Fruit fly (Drosophila melanogaster) whole organism, embryonic: ENCODE data around the gene Nep5.

ENCODE experiments used
- Ada2b ChIP-seq: fragments of 200-800 bp; sonication (Bioruptor generic); IDR thresholded peaks from 2 replicates; pipeline ENCODE4 v1.3.6; 2022; ENCODE audit warnings: missing biosample characterization, missing genetic modification characterization
- CG10147 ChIP-seq: fragments of 200-800 bp; sonication (Bioruptor generic); optimal IDR thresholded peaks from 2 replicates; lab custom pipeline; 2019; ENCODE audit warnings: missing biosample characterization, mild to moderate bottlenecking, missing genetic modification characterization, moderate library complexity
- CG10209 ChIP-seq: fragments of 200-800 bp; sonication (Bioruptor generic); optimal IDR thresholded peaks from 3 replicates; lab custom pipeline; 2017; ENCODE audit warnings: missing biosample characterization, mild to moderate bottlenecking, missing genetic modification characterization, missing genetic modification reagents
- CG10979 ChIP-seq: fragments of 200-800 bp; sonication (Bioruptor generic); optimal IDR thresholded peaks from 2 replicates; lab custom pipeline; 2018; ENCODE audit warnings: missing biosample characterization, mild to moderate bottlenecking, missing genetic modification characterization, moderate library complexity
- CG11695 ChIP-seq: fragments of 200-800 bp; sonication (Bioruptor generic); IDR thresholded peaks from 3 replicates; pipeline ENCODE4 v1.3.6; 2022; ENCODE audit warnings: missing biosample characterization, missing genetic modification characterization
- CG11723 ChIP-seq: fragments of 200-800 bp; sonication (Bioruptor generic); optimal IDR thresholded peaks from 2 replicates; lab custom pipeline; 2017; ENCODE audit warnings: missing biosample characterization, mild to moderate bottlenecking, missing genetic modification characterization
- CG1233 ChIP-seq: fragments of 200-800 bp; sonication (Bioruptor generic); optimal IDR thresholded peaks from 4 replicates; lab custom pipeline; 2018; ENCODE audit warnings: missing biosample characterization, mild to moderate bottlenecking, missing genetic modification characterization
- CG13775 ChIP-seq: fragments of 200-800 bp; sonication (Bioruptor generic); optimal IDR thresholded peaks from 3 replicates; lab custom pipeline; 2017; ENCODE audit warnings: missing biosample characterization, mild to moderate bottlenecking, missing genetic modification characterization
- CG15011 ChIP-seq: fragments of 200-800 bp; sonication (Bioruptor generic); optimal IDR thresholded peaks from 3 replicates; lab custom pipeline; 2018; ENCODE audit warnings: missing biosample characterization, mild to moderate bottlenecking, missing genetic modification characterization
- CG15269 ChIP-seq: fragments of 200-800 bp; sonication (Bioruptor generic); optimal IDR thresholded peaks from 2 replicates; lab custom pipeline; 2018; ENCODE audit warnings: missing biosample characterization, mild to moderate bottlenecking, missing genetic modification characterization, moderate library complexity
- CG15696 ChIP-seq: fragments of 200-800 bp; sonication (Bioruptor generic); optimal IDR thresholded peaks from 2 replicates; lab custom pipeline; 2019; ENCODE audit warnings: missing biosample characterization, mild to moderate bottlenecking, missing genetic modification characterization, moderate library complexity
- CG17186 ChIP-seq: fragments of 200-800 bp; sonication (Bioruptor generic); optimal IDR thresholded peaks from 3 replicates; lab custom pipeline; 2017; ENCODE audit warnings: missing biosample characterization, missing genetic modification reagents, missing genetic modification characterization
- CG17361 ChIP-seq: fragments of 200-800 bp; sonication (Bioruptor generic); IDR thresholded peaks from 3 replicates; pipeline ENCODE4 v1.3.6; 2022; ENCODE audit warnings: missing biosample characterization, missing genetic modification characterization
- CG2202 ChIP-seq: fragments of 200-800 bp; sonication (Bioruptor generic); optimal IDR thresholded peaks from 2 replicates; lab custom pipeline; 2018; ENCODE audit warnings: missing biosample characterization, mild to moderate bottlenecking, missing genetic modification characterization
- CG32772 ChIP-seq: fragments of 200-800 bp; sonication (Bioruptor generic); IDR thresholded peaks from 2 replicates; pipeline ENCODE4 v1.3.6; 2022; ENCODE audit warnings: missing biosample characterization, missing genetic modification characterization
- CG4820 ChIP-seq: fragments of 200-800 bp; sonication (Bioruptor generic); optimal IDR thresholded peaks from 3 replicates; lab custom pipeline; 2016; ENCODE audit warnings: missing biosample characterization, missing genetic modification characterization
- CG6854 ChIP-seq: fragments of 200-800 bp; sonication (Bioruptor generic); optimal IDR thresholded peaks from 3 replicates; lab custom pipeline; 2017; ENCODE audit warnings: missing biosample characterization, mild to moderate bottlenecking, missing genetic modification characterization
- Dad ChIP-seq: fragments of 200-800 bp; sonication (Bioruptor generic); optimal IDR thresholded peaks from 3 replicates; lab custom pipeline; 2016; ENCODE audit warnings: missing biosample characterization, missing genetic modification characterization
- NK7.1 ChIP-seq: fragments of 200-800 bp; sonication (Bioruptor generic); optimal IDR thresholded peaks from 3 replicates; lab custom pipeline; 2016; ENCODE audit warnings: missing biosample characterization, missing genetic modification characterization
- Neu2 ChIP-seq: fragments of 200-800 bp; sonication (Bioruptor generic); optimal IDR thresholded peaks from 3 replicates; lab custom pipeline; 2016; ENCODE audit warnings: missing biosample characterization, missing genetic modification characterization, borderline replicate concordance
- Nf-YC ChIP-seq: fragments of 200-800 bp; optimal IDR thresholded peaks from 3 replicates; lab custom pipeline; 2019; ENCODE audit warnings: missing biosample characterization, mild to moderate bottlenecking, missing genetic modification characterization, moderate library complexity
- Oaz ChIP-seq: fragments of 200-800 bp; sonication (Bioruptor generic); IDR thresholded peaks from 2 replicates; pipeline ENCODE4 v1.3.6; 2022; ENCODE audit warnings: missing biosample characterization, missing genetic modification characterization
- Six4 ChIP-seq: fragments of 200-800 bp; sonication (Bioruptor generic); optimal IDR thresholded peaks from 2 replicates; lab custom pipeline; 2016; ENCODE audit warnings: missing biosample characterization, missing genetic modification characterization
- Sox100B ChIP-seq: fragments of 200-800 bp; sonication (Bioruptor generic); optimal IDR thresholded peaks from 3 replicates; lab custom pipeline; 2018; ENCODE audit warnings: missing biosample characterization, mild to moderate bottlenecking, missing genetic modification characterization
- Sox102F ChIP-seq: fragments of 200-800 bp; sonication (Bioruptor generic); optimal IDR thresholded peaks from 2 replicates; lab custom pipeline; 2018; ENCODE audit warnings: missing biosample characterization, mild to moderate bottlenecking, missing genetic modification characterization, moderate library complexity
- Xrp1 ChIP-seq: fragments of 200-800 bp; sonication (Bioruptor generic); IDR thresholded peaks from 2 replicates; pipeline ENCODE4 v1.3.6; 2022; ENCODE audit warnings: missing biosample characterization, missing genetic modification characterization
- al ChIP-seq: fragments of 200-800 bp; sonication (Bioruptor generic); IDR thresholded peaks from 2 replicates; pipeline ENCODE4 v1.3.6; 2022; ENCODE audit warnings: missing biosample characterization, missing genetic modification characterization
- crol ChIP-seq: fragments of 200-800 bp; sonication (Bioruptor generic); IDR thresholded peaks from 2 replicates; pipeline ENCODE4 v1.3.6; 2022; ENCODE audit warnings: missing biosample characterization, missing genetic modification characterization
- dan ChIP-seq: fragments of 200-800 bp; sonication (Bioruptor generic); IDR thresholded peaks from 2 replicates; pipeline ENCODE4 v1.3.6; 2022; ENCODE audit warnings: missing biosample characterization, missing genetic modification characterization
- dimm ChIP-seq: fragments of 200-800 bp; sonication (Bioruptor generic); IDR thresholded peaks from 2 replicates; pipeline ENCODE4 v1.3.6; 2022; ENCODE audit warnings: missing biosample characterization, missing genetic modification characterization
- dm ChIP-seq: fragments of 200-800 bp; sonication (Bioruptor generic); optimal IDR thresholded peaks from 3 replicates; lab custom pipeline; 2016; ENCODE audit warnings: missing biosample characterization, missing genetic modification characterization
- dmrt11E ChIP-seq: fragments of 200-800 bp; sonication (Bioruptor generic); optimal IDR thresholded peaks from 3 replicates; lab custom pipeline; 2018; ENCODE audit warnings: missing biosample characterization, mild to moderate bottlenecking, missing genetic modification characterization, moderate library complexity
- dpn ChIP-seq, 2 experiments: fragments of 200-800 bp; sonication (Bioruptor generic); optimal IDR thresholded peaks; 3 replicates each; lab custom pipeline; 2016; ENCODE audit warnings: missing biosample characterization in 2 of 2, missing genetic modification characterization in 2 of 2
- esg ChIP-seq: fragments of 200-800 bp; sonication (Bioruptor generic); conservative IDR thresholded peaks from 2 replicates; pipeline ENCODE4 v1.3.6; 2022; ENCODE audit warnings: missing biosample characterization, missing genetic modification characterization
- grau ChIP-seq: fragments of 200-800 bp; optimal IDR thresholded peaks from 3 replicates; lab custom pipeline; 2019; ENCODE audit warnings: missing biosample characterization, mild to moderate bottlenecking, missing genetic modification characterization, moderate library complexity
- hkb ChIP-seq, 2 experiments: fragments of 200-800 bp in 1 of 2; fragments of >200 bp in 1 of 2; sonication (Bioruptor generic) in 1 of 2; IDR thresholded peaks in 1 of 2; optimal IDR thresholded peaks in 1 of 2; 2 replicates each; pipeline versions ENCODE4 v1.3.6 to Lab custom; 2017 to 2022; ENCODE audit warnings: missing biosample characterization in 1 of 2, missing genetic modification characterization in 1 of 2
- kay ChIP-seq: fragments of 200-800 bp; sonication (Bioruptor generic); optimal IDR thresholded peaks from 2 replicates; lab custom pipeline; 2016; ENCODE audit warnings: missing biosample characterization, missing genetic modification characterization
- maf-S ChIP-seq: fragments of 200-800 bp; sonication (Bioruptor generic); optimal IDR thresholded peaks from 2 replicates; lab custom pipeline; 2016; ENCODE audit warnings: missing biosample characterization, missing genetic modification characterization
- onecut ChIP-seq: fragments of 200-800 bp; sonication (Bioruptor generic); IDR thresholded peaks from 2 replicates; pipeline ENCODE4 v1.3.6; 2022; ENCODE audit warnings: missing biosample characterization, missing genetic modification characterization
- otp ChIP-seq: fragments of 200-800 bp; sonication (Bioruptor generic); IDR thresholded peaks from 3 replicates; pipeline ENCODE4, ENCODE4 v1.3.6; 2022; ENCODE audit warnings: missing biosample characterization, missing genetic modification characterization
- peb ChIP-seq: fragments of 200-800 bp; sonication (Bioruptor generic); IDR thresholded peaks from 2 replicates; pipeline ENCODE4 v1.3.6; 2022; ENCODE audit warnings: missing biosample characterization, missing genetic modification characterization
- pho ChIP-seq: fragments of 200-800 bp; sonication (Bioruptor generic); optimal IDR thresholded peaks from 2 replicates; lab custom pipeline; 2016; ENCODE audit warnings: missing biosample characterization, missing genetic modification characterization
- psq ChIP-seq: fragments of 200-800 bp; sonication (Bioruptor generic); optimal IDR thresholded peaks from 2 replicates; lab custom pipeline; 2017; ENCODE audit warnings: missing biosample characterization, missing genetic modification characterization
- salm ChIP-seq: fragments of 200-800 bp; sonication (Bioruptor generic); optimal IDR thresholded peaks from 2 replicates; lab custom pipeline; 2018; ENCODE audit warnings: missing biosample characterization, mild to moderate bottlenecking, missing genetic modification characterization
- seq ChIP-seq: fragments of 200-800 bp; sonication (Bioruptor generic); IDR thresholded peaks from 2 replicates; pipeline ENCODE4 v1.3.6; 2022; ENCODE audit warnings: missing biosample characterization, missing genetic modification characterization
- sr ChIP-seq: fragments of 200-800 bp; sonication (Bioruptor generic); IDR thresholded peaks from 3 replicates; pipeline ENCODE4 v1.3.6; 2022; ENCODE audit warnings: missing biosample characterization, missing genetic modification characterization
- tgo ChIP-seq: fragments of 200-800 bp; sonication (Bioruptor generic); IDR thresholded peaks from 3 replicates; pipeline ENCODE4 v1.3.6; 2022; ENCODE audit warnings: missing biosample characterization, missing genetic modification characterization
- tna ChIP-seq: fragments of 200-800 bp; sonication (Bioruptor generic); IDR thresholded peaks from 2 replicates; pipeline ENCODE4 v1.3.6; 2022; ENCODE audit warnings: missing biosample characterization, missing genetic modification characterization; ENCODE audit not compliant: partially characterized antibody
- usp ChIP-seq: fragments of >200 bp; optimal IDR thresholded peaks from 2 replicates; lab custom pipeline; 2017; ENCODE audit warnings: missing biosample characterization, missing genetic modification characterization
- vnd ChIP-seq: fragments of 200-800 bp; sonication (Bioruptor generic); IDR thresholded peaks from 3 replicates; pipeline ENCODE4 v1.3.6; 2022; ENCODE audit warnings: missing biosample characterization, missing genetic modification characterization; ENCODE audit not compliant: partially characterized antibody

Nep5 gene

dm6 chr3R:27069810-27070625, 6.0 kb upstream of the Nep5 start, which contains the start of gene spz (continued):
- TF ChIP-seq vnd (GFP tag; lab: Robert Waterston, UW) (no peak), dpn (GFP tag; optimal IDR thresholded peaks at IDR 0.05; lab: Kevin White, UChicago) (no peak), CG10147 (GFP tag; lab: Kevin White, UChicago) (no peak), onecut (GFP tag; lab: Robert Waterston, UW) (no peak), tna (no peak), dm (GFP tag; lab: Kevin White, UChicago) (no peak), al (GFP tag; lab: Robert Waterston, UW) (0 out of 2 replicates have a peak, but pooled peaks have one; percentile 6), kay (GFP tag; lab: Kevin White, UChicago) (peak; percentile 70), esg (GFP tag; lab: Robert Waterston, UW) (no peak), CG10209 (GFP tag; lab: Kevin White, UChicago) (peak; percentile 17), pho (GFP tag; lab: Kevin White, UChicago) (peak; percentile 12), Xrp1 (GFP tag; lab: Robert Waterston, UW) (no peak), grau (tag; lab: Kevin White, UChicago) (peak; percentile 18), Sox102F (peak; percentile 54), CG6854 (no peak), hkb (optimal IDR thresholded peaks at IDR 0.05; lab: Kevin White, UChicago) (no peak), hkb (GFP tag; IDR thresholded peaks at IDR 0.05; lab: Robert Waterston, UW) (0 out of 2 replicates have a peak, but pooled peaks have one; percentile 18), CG4820 (no peak), crol (peak; percentile 95), tgo (GFP tag; lab: Robert Waterston, UW) (no peak), seq (GFP tag; lab: Robert Waterston, UW) (no peak), otp (GFP tag; lab: Robert Waterston, UW) (no peak), CG15696 (tag; lab: Kevin White, UChicago) (no peak), psq (GFP tag; lab: Kevin White, UChicago) (no peak), CG13775 (GFP tag; lab: Kevin White, UChicago) (no peak), NK7.1 (GFP tag; lab: Kevin White, UChicago) (no peak), dmrt11E (no peak), CG15011 (no peak), CG17186 (GFP tag; lab: Kevin White, UChicago) (no peak), dan (GFP tag; lab: Robert Waterston, UW) (no peak), Neu2 (GFP tag; lab: Kevin White, UChicago) (no peak), CG32772 (no peak), CG1233 (GFP tag; lab: Kevin White, UChicago) (no peak), Six4 (GFP tag; lab: Kevin White, UChicago) (peak; percentile 18), maf-S (GFP tag; lab: Kevin White, UChicago) (no peak), CG11695 (peak; percentile 54; the same call in 1 of the 3 replicates), CG2202 (tag; lab: Kevin White, UChicago) (no peak), Oaz (no peak), Dad (GFP tag; lab: Kevin White, UChicago) (no peak), CG11723 (GFP tag; lab: Kevin White, UChicago) (no peak), peb (GFP tag; lab: Robert Waterston, UW) (no peak), salm (no peak), Ada2b (GFP tag; lab: Robert Waterston, UW) (no peak), CG15269 (tag; lab: Kevin White, UChicago) (peak; percentile 44), Sox100B (GFP tag; lab: Kevin White, UChicago) (peak; percentile 8), sr (no peak), Nf-YC (tag; lab: Kevin White, UChicago) (no peak), CG17361 (GFP tag; lab: Robert Waterston, UW) (no peak), dimm (no peak), CG10979 (no peak), usp (no peak)
